ENCODE assay signal across 4 worm cellular contexts in genomic region chrX:9551112-9551511, ce11.
TF ChIP-seq lines count a peak whose summit lies in the region.

No protein-coding gene starts in this region.

TF ChIP-seq in whole organism, L2 larva, 48 proteins besides CTCF, POLR2A, EP300 and RAD21 (continued from another document):
- peak; percentile 52 for TF ChIP-seq nhr-129 (tag; optimal IDR thresholded peaks at IDR 0.05; lab: Kevin White, UChicago)

TF ChIP-seq in whole organism, L3 larva, 47 proteins besides CTCF, POLR2A, EP300 and RAD21 (continued from another document):
- TF ChIP-seq elt-2 (tag; optimal IDR thresholded peaks at IDR 0.05; lab: Kevin White, UChicago) (peak; percentile 47), unc-62 (GFP tag; optimal IDR thresholded peaks at IDR 0.05; lab: Kevin White, UChicago) (peak; percentile 62)
TF ChIP-seq in whole organism, L3 larva: peak in this region for 16.

TF ChIP-seq in whole organism, L4 larva, 104 proteins besides CTCF, POLR2A, EP300 and RAD21 (continued from another document):
- TF ChIP-seq nhr-25 (tag; optimal IDR thresholded peaks at IDR 0.05; lab: Kevin White, UChicago; ENCODE audit: borderline replicate concordance, insufficient read depth) = peak; percentile 44
- TF ChIP-seq hmg-1.1 (GFP tag; IDR thresholded peaks at IDR 0.05; lab: Robert Waterston, UW) = peak; percentile 67
- peak; percentile 36 for TF ChIP-seq mes-2 (tag; optimal IDR thresholded peaks at IDR 0.05; lab: Kevin White, UChicago; ENCODE audit: poor library complexity, severe bottlenecking)
- no peak for TF ChIP-seq spr-3 (GFP tag; optimal IDR thresholded peaks at IDR 0.05; lab: Kevin White, UChicago)
- peak; percentile 7 for TF ChIP-seq jun-1 (tag; optimal IDR thresholded peaks at IDR 0.05; lab: Kevin White, UChicago)
- no peak for TF ChIP-seq daf-12 (tag; optimal IDR thresholded peaks at IDR 0.05; lab: Kevin White, UChicago)

TF ChIP-seq in whole organism, young adult, 124 proteins besides CTCF, POLR2A, EP300 and RAD21 (continued from another document):
- TF ChIP-seq F37B4.10 (GFP tag; IDR thresholded peaks at IDR 0.05; lab: Robert Waterston, UW) (no peak), snpc-1.3 (tag; optimal IDR thresholded peaks at IDR 0.05; lab: Kevin White, UChicago; ENCODE audit: insufficient read depth) (no peak), madf-10 (tag; optimal IDR thresholded peaks at IDR 0.05; lab: Kevin White, UChicago) (no peak), T26A5.8 (tag; optimal IDR thresholded peaks at IDR 0.05; lab: Kevin White, UChicago) (no peak), ekl-4 (GFP tag; IDR thresholded peaks at IDR 0.05; lab: Robert Waterston, UW) (0 out of 2 replicates have a peak, but pooled peaks have one; percentile 33), zim-3 (tag; optimal IDR thresholded peaks at IDR 0.05; lab: Kevin White, UChicago) (no peak), hmg-1.2 (GFP tag; IDR thresholded peaks at IDR 0.05; lab: Robert Waterston, UW) (peak; percentile 38; the same call in 1 of the 2 replicates), tbx-9 (tag; optimal IDR thresholded peaks at IDR 0.05; lab: Kevin White, UChicago; ENCODE audit: borderline replicate concordance) (no peak), T07F8.4 (tag; optimal IDR thresholded peaks at IDR 0.05; lab: Kevin White, UChicago) (no peak), ceh-100 (GFP tag; IDR thresholded peaks at IDR 0.05; lab: Robert Waterston, UW) (no peak), cebp-1 (GFP tag; IDR thresholded peaks at IDR 0.05; lab: Robert Waterston, UW) (0 out of 2 replicates have a peak, but pooled peaks have one; percentile 12), cebp-1 (tag; optimal IDR thresholded peaks at IDR 0.05; lab: Kevin White, UChicago) (peak; percentile 66), ceh-91 (GFP tag; IDR thresholded peaks at IDR 0.05; lab: Robert Waterston, UW) (no peak), dpl-1 (GFP tag; optimal IDR thresholded peaks at IDR 0.05; lab: Kevin White, UChicago) (no peak), hlh-12 (tag; optimal IDR thresholded peaks at IDR 0.05; lab: Kevin White, UChicago) (no peak), ceh-40 (GFP tag; IDR thresholded peaks at IDR 0.05; lab: Robert Waterston, UW) (no peak), dpff-1 (tag; optimal IDR thresholded peaks at IDR 0.05; lab: Kevin White, UChicago) (no peak), lin-35 (GFP tag; optimal IDR thresholded peaks at IDR 0.05; lab: Kevin White, UChicago) (no peak), ztf-18 (tag; optimal IDR thresholded peaks at IDR 0.05; lab: Kevin White, UChicago) (no peak), B0336.3 (GFP tag; IDR thresholded peaks at IDR 0.05; lab: Robert Waterston, UW) (0 out of 2 replicates have a peak, but pooled peaks have one; percentile 41), gei-17 (GFP tag; optimal IDR thresholded peaks at IDR 0.05; lab: Kevin White, UChicago) (no peak), rpc-1 (optimal IDR thresholded peaks at IDR 0.05; lab: Kevin White, UChicago) (no peak), rpc-1 (tag; optimal IDR thresholded peaks at IDR 0.05; lab: Kevin White, UChicago) (no peak), B0261.1 (tag; optimal IDR thresholded peaks at IDR 0.05; lab: Kevin White, UChicago) (no peak), rcor-1 (GFP tag; IDR thresholded peaks at IDR 0.05; lab: Robert Waterston, UW) (no peak), sptf-2 (GFP tag; optimal IDR thresholded peaks at IDR 0.05; lab: Kevin White, UChicago) (no peak), ztf-25 (GFP tag; IDR thresholded peaks at IDR 0.05; lab: Robert Waterston, UW) (no peak), ceh-79 (tag; optimal IDR thresholded peaks at IDR 0.05; lab: Kevin White, UChicago) (no peak), lin-26 (GFP tag; IDR thresholded peaks at IDR 0.05; lab: Robert Waterston, UW) (0 out of 2 replicates have a peak, but pooled peaks have one; percentile 48), D2030.7 (GFP tag; IDR thresholded peaks at IDR 0.05; lab: Robert Waterston, UW) (no peak), F33H1.4 (GFP tag; IDR thresholded peaks at IDR 0.05; lab: Robert Waterston, UW) (no peak), unc-130 (GFP tag; optimal IDR thresholded peaks at IDR 0.05; lab: Kevin White, UChicago) (no peak), egrh-3 (GFP tag; IDR thresholded peaks at IDR 0.05; lab: Robert Waterston, UW) (no peak), somi-1 (GFP tag; optimal IDR thresholded peaks at IDR 0.05; lab: Kevin White, UChicago) (peak; percentile 32), hrde-1 (tag; optimal IDR thresholded peaks at IDR 0.05; lab: Kevin White, UChicago; ENCODE audit: borderline replicate concordance) (no peak), Y56A3A.18 (GFP tag; IDR thresholded peaks at IDR 0.05; lab: Robert Waterston, UW) (no peak), Y53F4B.3 (GFP tag; IDR thresholded peaks at IDR 0.05; lab: Robert Waterston, UW) (no peak), Y53G8AR.9 (GFP tag; conservative IDR thresholded peaks at IDR 0.05; lab: Robert Waterston, UW) (no peak), bed-2 (GFP tag; IDR thresholded peaks at IDR 0.05; lab: Robert Waterston, UW) (no peak), F57A8.1 (GFP tag; optimal IDR thresholded peaks at IDR 0.05; lab: Kevin White, UChicago) (no peak), F49E8.2 (tag; optimal IDR thresholded peaks at IDR 0.05; lab: Kevin White, UChicago; ENCODE audit: insufficient read depth) (no peak), attf-6 (GFP tag; IDR thresholded peaks at IDR 0.05; lab: Robert Waterston, UW) (no peak), C06A6.2 (GFP tag; conservative IDR thresholded peaks at IDR 0.05; lab: Robert Waterston, UW) (0 out of 2 replicates have a peak, but pooled peaks have one; percentile 38), egl-44 (GFP tag; IDR thresholded peaks at IDR 0.05; lab: Robert Waterston, UW) (no peak), K11D2.4 (GFP tag; IDR thresholded peaks at IDR 0.05; lab: Robert Waterston, UW) (peak; percentile 52; the same call in 1 of the 2 replicates), C17E4.6 (GFP tag; IDR thresholded peaks at IDR 0.05; lab: Robert Waterston, UW) (no peak), egl-18 (GFP tag; IDR thresholded peaks at IDR 0.05; lab: Robert Waterston, UW) (no peak), sdz-38 (tag; optimal IDR thresholded peaks at IDR 0.05; lab: Kevin White, UChicago) (no peak), nhr-120 (GFP tag; IDR thresholded peaks at IDR 0.05; lab: Robert Waterston, UW) (no peak), tbp1 (GFP tag; optimal IDR thresholded peaks at IDR 0.05; lab: Kevin White, UChicago) (peak; percentile 22)
TF ChIP-seq in whole organism, young adult: peak in this region for 29.
